Fruit fly (Drosophila melanogaster): ENCODE measurements around the gene prd.
A peak's percentile ranks its signal among the peaks of the same experiment; 100 is the strongest.

Gene prd

dm6 chr2L:12085010-12085409, 617 bp downstream of the prd start:
- no peak for TF ChIP-seq Eip75B (GFP tag; optimal IDR thresholded peaks at IDR 0.05)
- TF ChIP-seq fd59A (GFP tag; optimal IDR thresholded peaks at IDR 0.05) = no peak
- no peak for TF ChIP-seq CG1621 (tag; optimal IDR thresholded peaks at IDR 0.05)
- TF ChIP-seq Hr38 (GFP tag; optimal IDR thresholded peaks at IDR 0.05) = no peak
- TF ChIP-seq CG6163 (GFP tag; IDR thresholded peaks at IDR 0.05) = no peak
- TF ChIP-seq esn (GFP tag; optimal IDR thresholded peaks at IDR 0.05) = no peak
- TF ChIP-seq Sox15 (GFP tag; optimal IDR thresholded peaks at IDR 0.05) = no peak
- TF ChIP-seq CG34406 (GFP tag; optimal IDR thresholded peaks at IDR 0.05) = no peak
- TF ChIP-seq Blimp-1 (GFP tag; optimal IDR thresholded peaks at IDR 0.05) = no peak
- no peak for TF ChIP-seq Lpt (GFP tag; optimal IDR thresholded peaks at IDR 0.05)

- TF ChIP-seq CG8319 (GFP tag; optimal IDR thresholded peaks at IDR 0.05) (no peak), CG10669 (GFP tag; optimal IDR thresholded peaks at IDR 0.05) (no peak), net (GFP tag; optimal IDR thresholded peaks at IDR 0.05) (no peak), CG32006 (GFP tag; optimal IDR thresholded peaks at IDR 0.05) (no peak), Eip93F (GFP tag; optimal IDR thresholded peaks at IDR 0.05) (no peak), salr (GFP tag; optimal IDR thresholded peaks at IDR 0.05) (no peak), Hr38 (GFP tag; optimal IDR thresholded peaks at IDR 0.05) (no peak), topi (GFP tag; optimal IDR thresholded peaks at IDR 0.05) (no peak), Ets21C (GFP tag; optimal IDR thresholded peaks at IDR 0.05) (no peak), CG31627 (GFP tag; optimal IDR thresholded peaks at IDR 0.05) (no peak)
Measured at dm6 chr2L:12081118-12081665, 4.4 kb downstream of the prd start.

- no peak for TF ChIP-seq Eip75B (GFP tag; optimal IDR thresholded peaks at IDR 0.05)
- TF ChIP-seq CG6854 (GFP tag; optimal IDR thresholded peaks at IDR 0.05) = no peak
- TF ChIP-seq achi (GFP tag; optimal IDR thresholded peaks at IDR 0.05) = no peak
- TF ChIP-seq Smox (GFP tag; optimal IDR thresholded peaks at IDR 0.05) = no peak
- TF ChIP-seq salr (GFP tag; optimal IDR thresholded peaks at IDR 0.05) = no peak
- no peak for TF ChIP-seq spab (GFP tag; optimal IDR thresholded peaks at IDR 0.05)
- no peak for TF ChIP-seq Sox102F (GFP tag; optimal IDR thresholded peaks at IDR 0.05)
- no peak for TF ChIP-seq lz (GFP tag; optimal IDR thresholded peaks at IDR 0.05)
- no peak for TF ChIP-seq CG8319 (GFP tag; optimal IDR thresholded peaks at IDR 0.05)
- TF ChIP-seq CG34406 (GFP tag; optimal IDR thresholded peaks at IDR 0.05) = no peak
- TF ChIP-seq Eip93F (GFP tag; optimal IDR thresholded peaks at IDR 0.05) = no peak
Measured at dm6 chr2L:12079827-12080381, 5.7 kb downstream of the prd start.

dm6 chr2L:12078695-12079094, 6.9 kb downstream of the prd start:
- TF ChIP-seq svp (GFP tag) = peak; percentile 61
- no peak for TF ChIP-seq Eip75B (GFP tag; optimal IDR thresholded peaks at IDR 0.05)

dm6 chr2L:12078123-12078658, 7.4 kb downstream of the prd start:
- TF ChIP-seq ss (GFP tag; optimal IDR thresholded peaks at IDR 0.05) (peak; percentile 1 to 30), CG7368 (GFP tag; optimal IDR thresholded peaks at IDR 0.05) (no peak)

dm6 chr2L:12075850-12076249, 9.8 kb downstream of the prd start, which contains the start of gene CG14947:
Gene CG14947 (plus strand): TSS chr2L:12076100.
- no peak for TF ChIP-seq CG8319 (GFP tag; optimal IDR thresholded peaks at IDR 0.05)
- no peak for TF ChIP-seq dac (GFP tag; optimal IDR thresholded peaks at IDR 0.05)
- peak; percentile 34 for TF ChIP-seq Eip75B (GFP tag; optimal IDR thresholded peaks at IDR 0.05)
- peak; percentile 15 for TF ChIP-seq achi (GFP tag; optimal IDR thresholded peaks at IDR 0.05)
- no peak for TF ChIP-seq CG6854 (GFP tag; optimal IDR thresholded peaks at IDR 0.05)
- TF ChIP-seq Ets96B (tag; optimal IDR thresholded peaks at IDR 0.05) = no peak
- no peak for TF ChIP-seq CG11294 (GFP tag; IDR thresholded peaks at IDR 0.05)
- TF ChIP-seq lz (GFP tag; optimal IDR thresholded peaks at IDR 0.05) = peak; percentile 5
- peak; percentile 20 for TF ChIP-seq CG8632 (GFP tag; optimal IDR thresholded peaks at IDR 0.05)
- no peak; the same call in 2 of the 3 replicates for TF ChIP-seq CG6163 (GFP tag; IDR thresholded peaks at IDR 0.05)
- TF ChIP-seq ss (GFP tag; optimal IDR thresholded peaks at IDR 0.05) = peak; percentile 21 to 39
- no peak for TF ChIP-seq CG11762 (GFP tag; optimal IDR thresholded peaks at IDR 0.05; ENCODE audit: insufficient read depth)
- TF ChIP-seq Hr39 (GFP tag; optimal IDR thresholded peaks at IDR 0.05) = peak; percentile 22
- TF ChIP-seq Gug (GFP tag; IDR thresholded peaks at IDR 0.05) = no peak
- TF ChIP-seq dsx (GFP tag; optimal IDR thresholded peaks at IDR 0.05; ENCODE audit: poor library complexity, severe bottlenecking) = no peak
- TF ChIP-seq CG32006 (GFP tag; optimal IDR thresholded peaks at IDR 0.05) = peak; percentile 37
- TF ChIP-seq OdsH (GFP tag; optimal IDR thresholded peaks at IDR 0.05) = peak; percentile 36
- 0 out of 3 replicates have a peak, but pooled peaks have one; percentile 29 for TF ChIP-seq eg (GFP tag; IDR thresholded peaks at IDR 0.05)
- peak; percentile 75 for TF ChIP-seq Eip78C (GFP tag)
- no peak for TF ChIP-seq CG10631 (GFP tag; optimal IDR thresholded peaks at IDR 0.05)
- TF ChIP-seq Ets21C (GFP tag; optimal IDR thresholded peaks at IDR 0.05) = no peak
